Worm (Caenorhabditis elegans) whole organism, L4/young adult: ENCODE measurements around the gene Y26G10.1.

ENCODE experiments used
- W03F9.2 ChIP-seq: fragments of 150-350 bp; optimal IDR thresholded peaks from 2 replicates; lab custom pipeline; 2014; ENCODE audit warnings: missing biosample characterization, missing genetic modification characterization
- dao-5 ChIP-seq: sonication (generic microtip); optimal IDR thresholded peaks from 2 replicates; lab custom pipeline; 2016; ENCODE audit warnings: missing genotype, missing genetic modification characterization, moderate library complexity, missing compliant biosample characterization
- him-1 ChIP-seq: sonication (generic microtip); optimal IDR thresholded peaks from 2 replicates; lab custom pipeline; 2016; ENCODE audit warnings: missing genotype, missing genetic modification reagents, missing genetic modification characterization, missing compliant biosample characterization

DNA sequence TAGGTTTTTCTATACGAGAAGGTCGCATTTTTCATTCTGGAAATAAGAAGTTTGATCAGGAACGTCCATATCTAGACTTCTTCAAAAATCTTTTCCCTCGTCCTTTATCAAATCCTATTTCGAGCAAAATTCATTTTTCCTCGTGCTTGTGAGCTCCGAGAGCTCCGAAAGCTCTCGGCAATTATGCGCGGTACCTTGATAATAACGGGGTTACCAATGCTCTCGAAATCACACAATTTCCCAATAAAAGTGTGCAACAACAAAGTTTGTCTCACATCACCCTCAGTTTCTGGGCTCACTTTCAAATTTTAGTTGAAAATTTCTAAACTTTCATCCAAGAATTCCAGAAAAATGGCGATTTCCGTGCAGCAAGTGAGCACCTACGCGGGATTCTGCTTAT is 27.2 kb downstream of the Y26G10.1 start, which contains the start of gene str-89:
- TF ChIP-seq dao-5 (tag; lab: Kevin White, UChicago): no peak
- TF ChIP-seq him-1 (tag; lab: Kevin White, UChicago): no peak
- TF ChIP-seq W03F9.2 (tag; lab: Kevin White, UChicago): no peak
